Fruit fly (Drosophila melanogaster): ENCODE data around the gene MtnE.

The MtnE gene

dm6 chr3R:20546662-20547620 lies 12.4 kb upstream of the MtnE start:
- TF ChIP-seq CG14655 (GFP tag; optimal IDR thresholded peaks at IDR 0.05) (peak; percentile 18), fd96Ca (GFP tag; IDR thresholded peaks at IDR 0.05) (0 out of 3 replicates have a peak, but pooled peaks have one; percentile 20), CG4496 (GFP tag; IDR thresholded peaks at IDR 0.05) (0 out of 3 replicates have a peak, but pooled peaks have one; percentile 6), rn (GFP tag; IDR thresholded peaks at IDR 0.05) (no peak), CG15710 (tag; optimal IDR thresholded peaks at IDR 0.05) (no peak), Pif1A (GFP tag; optimal IDR thresholded peaks at IDR 0.05) (peak; percentile 17), CG8301 (tag; optimal IDR thresholded peaks at IDR 0.05) (no peak), CG13204 (GFP tag; optimal IDR thresholded peaks at IDR 0.05) (no peak)

dm6 chr3R:20545678-20546077 lies 11.2 kb upstream of the MtnE start:
- TF ChIP-seq Ets98B (GFP tag; IDR thresholded peaks at IDR 0.05) (peak; percentile 45; the same call in 1 of the 2 replicates), CG17806 (tag; optimal IDR thresholded peaks at IDR 0.05) (no peak), Snoo (tag; optimal IDR thresholded peaks at IDR 0.05) (no peak), fd96Ca (GFP tag; IDR thresholded peaks at IDR 0.05) (peak; percentile 23; the same call in 1 of the 3 replicates), CG4496 (GFP tag; IDR thresholded peaks at IDR 0.05) (0 out of 3 replicates have a peak, but pooled peaks have one; percentile 40), D1 (tag; optimal IDR thresholded peaks at IDR 0.05) (no peak), gl (tag; optimal IDR thresholded peaks at IDR 0.05) (no peak), CG15710 (tag; optimal IDR thresholded peaks at IDR 0.05) (no peak), CG9948 (tag; optimal IDR thresholded peaks at IDR 0.05) (no peak), CG14655 (GFP tag; optimal IDR thresholded peaks at IDR 0.05) (no peak), Pif1A (GFP tag; optimal IDR thresholded peaks at IDR 0.05) (no peak), CG8159 (tag; optimal IDR thresholded peaks at IDR 0.05) (no peak), CG12605 (GFP tag; IDR thresholded peaks at IDR 0.05) (0 out of 2 replicates have a peak, but pooled peaks have one; percentile 28), CG32121 (GFP tag; IDR thresholded peaks at IDR 0.05) (peak; percentile 26; the same call in 1 of the 2 replicates), EcR (GFP tag; optimal IDR thresholded peaks at IDR 0.05) (no peak), CG10348 (GFP tag; IDR thresholded peaks at IDR 0.05) (no peak), Pif1B (GFP tag; optimal IDR thresholded peaks at IDR 0.05) (no peak)

DNA sequence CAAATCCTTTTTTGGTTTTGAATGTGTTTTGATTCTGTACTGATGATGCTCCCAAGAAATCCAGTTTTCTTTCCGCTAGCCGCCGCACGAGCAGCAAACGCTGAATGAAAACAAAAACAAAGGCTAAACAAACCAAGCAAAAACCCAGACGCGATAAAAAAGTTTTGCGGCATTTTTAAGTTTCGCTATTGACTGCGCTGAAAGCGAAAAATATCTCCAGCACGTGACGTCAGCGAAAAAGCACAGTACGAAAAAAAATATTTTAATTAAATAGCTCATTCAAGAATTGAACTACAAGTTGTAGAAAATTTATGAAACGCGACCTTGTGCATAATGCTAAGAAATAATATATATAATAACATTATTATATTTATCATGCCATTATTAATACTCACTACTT lies 10.4 kb upstream of the MtnE start:
- no peak for TF ChIP-seq Snoo (tag; optimal IDR thresholded peaks at IDR 0.05)
- TF ChIP-seq D1 (tag; optimal IDR thresholded peaks at IDR 0.05) = no peak
- TF ChIP-seq CG10348 (GFP tag; IDR thresholded peaks at IDR 0.05) = no peak
- no peak for TF ChIP-seq rn (GFP tag; IDR thresholded peaks at IDR 0.05)
- no peak for TF ChIP-seq Pif1B (GFP tag; optimal IDR thresholded peaks at IDR 0.05)
- no peak for TF ChIP-seq CG14655 (GFP tag; optimal IDR thresholded peaks at IDR 0.05)
- no peak for TF ChIP-seq CG8301 (tag; optimal IDR thresholded peaks at IDR 0.05)
- TF ChIP-seq Pif1A (GFP tag; optimal IDR thresholded peaks at IDR 0.05) = no peak
- TF ChIP-seq CG13204 (GFP tag; optimal IDR thresholded peaks at IDR 0.05) = no peak
- no peak for TF ChIP-seq CG34367 (tag; optimal IDR thresholded peaks at IDR 0.05)
- no peak for TF ChIP-seq gl (tag; optimal IDR thresholded peaks at IDR 0.05)
- TF ChIP-seq CG9948 (tag; optimal IDR thresholded peaks at IDR 0.05) = no peak
- TF ChIP-seq EcR (GFP tag; optimal IDR thresholded peaks at IDR 0.05) = no peak
- TF ChIP-seq CG32121 (GFP tag; IDR thresholded peaks at IDR 0.05) = no peak
- TF ChIP-seq fd96Ca (GFP tag; IDR thresholded peaks at IDR 0.05) = no peak
- TF ChIP-seq Ets98B (GFP tag; IDR thresholded peaks at IDR 0.05) = no peak
- no peak for TF ChIP-seq CG8159 (tag; optimal IDR thresholded peaks at IDR 0.05)
- TF ChIP-seq CG17806 (tag; optimal IDR thresholded peaks at IDR 0.05) = no peak

- no peak for TF ChIP-seq Ets98B (GFP tag; IDR thresholded peaks at IDR 0.05)
- no peak for TF ChIP-seq CG8159 (tag; optimal IDR thresholded peaks at IDR 0.05)
- TF ChIP-seq rn (GFP tag; IDR thresholded peaks at IDR 0.05) = no peak
- no peak for TF ChIP-seq CG15710 (tag; optimal IDR thresholded peaks at IDR 0.05)
- no peak for TF ChIP-seq CG14655 (GFP tag; optimal IDR thresholded peaks at IDR 0.05)
- TF ChIP-seq CG8301 (tag; optimal IDR thresholded peaks at IDR 0.05) = no peak
- no peak for TF ChIP-seq Snoo (tag; optimal IDR thresholded peaks at IDR 0.05)
- TF ChIP-seq CG9948 (tag; optimal IDR thresholded peaks at IDR 0.05) = no peak
- no peak for TF ChIP-seq CG32121 (GFP tag; IDR thresholded peaks at IDR 0.05)
- TF ChIP-seq CG10348 (GFP tag; IDR thresholded peaks at IDR 0.05) = no peak
- TF ChIP-seq Pif1B (GFP tag; optimal IDR thresholded peaks at IDR 0.05) = no peak
- no peak for TF ChIP-seq fd96Ca (GFP tag; IDR thresholded peaks at IDR 0.05)
- no peak for TF ChIP-seq gl (tag; optimal IDR thresholded peaks at IDR 0.05)
- no peak for TF ChIP-seq CG17806 (tag; optimal IDR thresholded peaks at IDR 0.05)
- no peak for TF ChIP-seq D1 (tag; optimal IDR thresholded peaks at IDR 0.05)
- no peak for TF ChIP-seq CG12605 (GFP tag; IDR thresholded peaks at IDR 0.05)
Measured at dm6 chr3R:20543719-20544118, 9.2 kb upstream of the MtnE start.

dm6 chr3R:20543220-20543619 lies 8.7 kb upstream of the MtnE start:
- TF ChIP-seq CG8159 (tag; optimal IDR thresholded peaks at IDR 0.05) (no peak), CG17806 (tag; optimal IDR thresholded peaks at IDR 0.05) (no peak), Pif1A (GFP tag; optimal IDR thresholded peaks at IDR 0.05) (no peak), CG8301 (tag; optimal IDR thresholded peaks at IDR 0.05) (no peak), CG32121 (GFP tag; IDR thresholded peaks at IDR 0.05) (no peak), CG15710 (tag; optimal IDR thresholded peaks at IDR 0.05) (no peak), EcR (GFP tag; optimal IDR thresholded peaks at IDR 0.05) (no peak), CG34367 (tag; optimal IDR thresholded peaks at IDR 0.05) (no peak), CG10348 (GFP tag; IDR thresholded peaks at IDR 0.05) (no peak), Snoo (tag; optimal IDR thresholded peaks at IDR 0.05) (no peak), rn (GFP tag; IDR thresholded peaks at IDR 0.05) (no peak), gl (tag; optimal IDR thresholded peaks at IDR 0.05) (no peak)

Data from whole organism, pupa.